Fruit fly (Drosophila melanogaster) whole organism, embryonic: Measurements from ENCODE around the gene CG13038.

Experiments
- Asciz ChIP-seq: fragments of 200-800 bp; sonication (Bioruptor generic); optimal IDR thresholded peaks from 2 replicates; lab custom pipeline; 2017; ENCODE audit warnings: missing biosample characterization, mild to moderate bottlenecking, missing genetic modification characterization, missing genetic modification reagents
- CG10431 ChIP-seq: fragments of 200-800 bp; sonication (Bioruptor generic); optimal IDR thresholded peaks from 3 replicates; lab custom pipeline; 2018; ENCODE audit warnings: missing biosample characterization, mild to moderate bottlenecking, missing genetic modification characterization
- CG10979 ChIP-seq: fragments of 200-800 bp; sonication (Bioruptor generic); optimal IDR thresholded peaks from 2 replicates; lab custom pipeline; 2018; ENCODE audit warnings: missing biosample characterization, mild to moderate bottlenecking, missing genetic modification characterization, moderate library complexity
- CG11085 ChIP-seq: fragments of 200-800 bp; sonication (Bioruptor generic); IDR thresholded peaks from 2 replicates; pipeline ENCODE4 v1.3.6; 2022; ENCODE audit warnings: missing biosample characterization, missing genetic modification characterization
- CG11695 ChIP-seq: fragments of 200-800 bp; sonication (Bioruptor generic); IDR thresholded peaks from 3 replicates; pipeline ENCODE4 v1.3.6; 2022; ENCODE audit warnings: missing biosample characterization, missing genetic modification characterization
- CG11723 ChIP-seq: fragments of 200-800 bp; sonication (Bioruptor generic); optimal IDR thresholded peaks from 2 replicates; lab custom pipeline; 2017; ENCODE audit warnings: missing biosample characterization, mild to moderate bottlenecking, missing genetic modification characterization
- CG12219 ChIP-seq: fragments of 200-800 bp; sonication (Bioruptor generic); optimal IDR thresholded peaks from 3 replicates; lab custom pipeline; 2018; ENCODE audit warnings: missing biosample characterization, mild to moderate bottlenecking, missing genetic modification characterization
- CG12942 ChIP-seq: fragments of 200-800 bp; sonication (Bioruptor generic); optimal IDR thresholded peaks from 3 replicates; lab custom pipeline; 2016; ENCODE audit warnings: missing biosample characterization, missing genetic modification characterization
- CG13123 ChIP-seq: fragments of 200-800 bp; sonication (Bioruptor generic); optimal IDR thresholded peaks from 2 replicates; lab custom pipeline; 2016; ENCODE audit warnings: missing biosample characterization, missing genetic modification characterization
- CG14965 ChIP-seq: fragments of 200-800 bp; sonication (Bioruptor generic); optimal IDR thresholded peaks from 2 replicates; lab custom pipeline; 2016; ENCODE audit warnings: missing biosample characterization, missing genetic modification characterization, borderline replicate concordance
- CG15073 ChIP-seq: fragments of 200-800 bp; sonication (Bioruptor generic); optimal IDR thresholded peaks from 2 replicates; lab custom pipeline; 2016; ENCODE audit warnings: missing biosample characterization, missing genetic modification characterization
- CG15514 ChIP-seq: fragments of 200-800 bp; sonication (Bioruptor generic); optimal IDR thresholded peaks from 3 replicates; lab custom pipeline; 2017; ENCODE audit warnings: missing biosample characterization, missing genetic modification characterization, mild to moderate bottlenecking, moderate library complexity, missing genetic modification reagents
- CG17186 ChIP-seq: fragments of 200-800 bp; sonication (Bioruptor generic); optimal IDR thresholded peaks from 3 replicates; lab custom pipeline; 2017; ENCODE audit warnings: missing biosample characterization, missing genetic modification reagents, missing genetic modification characterization
- CG17829 ChIP-seq: fragments of 200-800 bp; optimal IDR thresholded peaks from 2 replicates; lab custom pipeline; 2019; ENCODE audit warnings: missing biosample characterization, mild to moderate bottlenecking, missing genetic modification characterization, moderate library complexity
- CG18599 ChIP-seq: fragments of 200-800 bp; sonication (Bioruptor generic); optimal IDR thresholded peaks from 3 replicates; lab custom pipeline; 2017; ENCODE audit warnings: missing biosample characterization, missing genetic modification characterization, mild to moderate bottlenecking, moderate library complexity, missing genetic modification reagents
- CG33557 ChIP-seq: fragments of 200-800 bp; sonication (Bioruptor generic); optimal IDR thresholded peaks from 2 replicates; lab custom pipeline; 2019; ENCODE audit warnings: missing biosample characterization, mild to moderate bottlenecking, missing genetic modification characterization, moderate library complexity
- CG6683 ChIP-seq: fragments of 200-800 bp; sonication (Bioruptor generic); optimal IDR thresholded peaks from 2 replicates; lab custom pipeline; 2017; ENCODE audit warnings: missing biosample characterization, mild to moderate bottlenecking, missing genetic modification characterization, missing genetic modification reagents
- CG8290 ChIP-seq, 3 experiments: fragments of 200-800 bp; sonication (Bioruptor generic); optimal IDR thresholded peaks; 2 replicates each; lab custom pipeline; 2016 to 2019; ENCODE audit warnings: missing biosample characterization in 3 of 3, missing genetic modification characterization in 3 of 3, mild to moderate bottlenecking in 2 of 3, moderate library complexity in 1 of 3
- CG8944 ChIP-seq: fragments of 200-800 bp; sonication (Bioruptor generic); optimal IDR thresholded peaks from 3 replicates; lab custom pipeline; 2016; ENCODE audit warnings: missing biosample characterization, missing genetic modification characterization
- CkIIα-i1 ChIP-seq: fragments of 200-800 bp; sonication (Bioruptor generic); IDR thresholded peaks from 2 replicates; pipeline ENCODE4 v1.3.6; 2022; ENCODE audit warnings: missing biosample characterization, missing genetic modification characterization
- D19B ChIP-seq: fragments of 200-800 bp; sonication (Bioruptor generic); optimal IDR thresholded peaks from 2 replicates; lab custom pipeline; 2017; ENCODE audit warnings: missing biosample characterization, mild to moderate bottlenecking, missing genetic modification characterization
- Dref ChIP-seq: fragments of 200-800 bp; sonication (Bioruptor generic); IDR thresholded peaks from 2 replicates; pipeline ENCODE4 v1.3.6; 2022; ENCODE audit warnings: missing biosample characterization, missing genetic modification characterization
- H2.0 ChIP-seq: fragments of 200-800 bp; sonication (Bioruptor generic); IDR thresholded peaks from 2 replicates; pipeline ENCODE4 v1.3.6; 2022; ENCODE audit warnings: missing biosample characterization, missing genetic modification characterization
- Lpt ChIP-seq: fragments of >200 bp; optimal IDR thresholded peaks from 2 replicates; lab custom pipeline; 2018; ENCODE audit warnings: missing biosample characterization, missing genetic modification characterization
- Max ChIP-seq: fragments of 200-800 bp; sonication (Bioruptor generic); optimal IDR thresholded peaks from 2 replicates; lab custom pipeline; 2016; ENCODE audit warnings: missing biosample characterization, mild to moderate bottlenecking, missing genetic modification characterization
- Scr ChIP-seq: fragments of 200-800 bp; sonication (Bioruptor generic); IDR thresholded peaks from 2 replicates; pipeline ENCODE4 v1.3.6; 2022; ENCODE audit warnings: missing biosample characterization, missing genetic modification characterization; ENCODE audit not compliant: partially characterized antibody
- Tbp ChIP-seq: fragments of >200 bp; optimal IDR thresholded peaks from 2 replicates; lab custom pipeline; 2018; ENCODE audit warnings: missing biosample characterization, missing genetic modification characterization
- abd-A ChIP-seq: fragments of 200-800 bp; sonication (Bioruptor generic); optimal IDR thresholded peaks from 3 replicates; lab custom pipeline; 2019; ENCODE audit warnings: missing biosample characterization, mild to moderate bottlenecking, missing genetic modification characterization, moderate library complexity
- ac ChIP-seq: fragments of 200-800 bp; sonication (Bioruptor generic); optimal IDR thresholded peaks from 3 replicates; lab custom pipeline; 2017; ENCODE audit warnings: missing biosample characterization, mild to moderate bottlenecking, missing genetic modification characterization
- aop ChIP-seq: fragments of 200-800 bp; sonication (Bioruptor generic); IDR thresholded peaks from 2 replicates; pipeline ENCODE4 v1.3.6; 2022; ENCODE audit warnings: missing biosample characterization, missing genetic modification characterization
- bsh ChIP-seq, 2 experiments: fragments of 200-800 bp; sonication (Bioruptor generic); optimal IDR thresholded peaks; 2 replicates each; lab custom pipeline; 2017 to 2018; ENCODE audit warnings: mild to moderate bottlenecking in 2 of 2, missing biosample characterization in 2 of 2, missing genetic modification characterization in 2 of 2, moderate library complexity in 1 of 2
- corto ChIP-seq: fragments of 200-800 bp; sonication (Bioruptor generic); optimal IDR thresholded peaks from 2 replicates; lab custom pipeline; 2016; ENCODE audit warnings: missing biosample characterization, mild to moderate bottlenecking, missing genetic modification characterization, moderate library complexity
- dati ChIP-seq: fragments of 200-800 bp; sonication (Bioruptor generic); IDR thresholded peaks from 2 replicates; pipeline ENCODE4 v1.3.6; 2022; ENCODE audit warnings: missing biosample characterization, missing genetic modification characterization
- dysf ChIP-seq: fragments of 200-800 bp; sonication (Bioruptor generic); IDR thresholded peaks from 3 replicates; pipeline ENCODE4 v1.3.6; 2022; ENCODE audit warnings: missing biosample characterization, missing genetic modification characterization
- emc ChIP-seq: fragments of 200-800 bp; sonication (Bioruptor generic); optimal IDR thresholded peaks from 2 replicates; lab custom pipeline; 2016; ENCODE audit warnings: missing biosample characterization, missing genetic modification characterization
- eve ChIP-seq, 2 experiments: fragments of >200 bp; optimal IDR thresholded peaks; 2 replicates each; lab custom pipeline; 2017; ENCODE audit warnings: missing biosample characterization in 2 of 2, missing genetic modification characterization in 2 of 2
- fd3F ChIP-seq: fragments of 200-800 bp; sonication (Bioruptor generic); optimal IDR thresholded peaks from 2 replicates; lab custom pipeline; 2018; ENCODE audit warnings: missing biosample characterization, mild to moderate bottlenecking, missing genetic modification characterization, moderate library complexity
- gfzf ChIP-seq: fragments of 200-800 bp; sonication (Bioruptor generic); optimal IDR thresholded peaks from 2 replicates; lab custom pipeline; 2016; ENCODE audit warnings: missing biosample characterization, mild to moderate bottlenecking, missing genetic modification characterization, moderate library complexity
- grn ChIP-seq: fragments of 200-800 bp; sonication (Bioruptor generic); optimal IDR thresholded peaks from 3 replicates; lab custom pipeline; 2017; ENCODE audit warnings: missing biosample characterization, missing genetic modification characterization
- hth ChIP-seq: fragments of >200 bp; optimal IDR thresholded peaks from 2 replicates; lab custom pipeline; 2017; ENCODE audit warnings: inconsistent platforms
- ind ChIP-seq: fragments of 200-800 bp; sonication (Bioruptor generic); optimal IDR thresholded peaks from 3 replicates; lab custom pipeline; 2016; ENCODE audit warnings: missing biosample characterization, missing genetic modification characterization
- mam ChIP-seq: fragments of 200-800 bp; sonication (Bioruptor generic); optimal IDR thresholded peaks from 3 replicates; lab custom pipeline; 2016; ENCODE audit warnings: missing biosample characterization, missing genetic modification characterization
- mld ChIP-seq: fragments of 200-800 bp; sonication (Bioruptor generic); IDR thresholded peaks from 3 replicates; pipeline ENCODE4 v1.3.6; 2022; ENCODE audit warnings: missing biosample characterization, missing genetic modification characterization; ENCODE audit not compliant: partially characterized antibody
- pfk ChIP-seq: fragments of 200-800 bp; sonication (Bioruptor generic); optimal IDR thresholded peaks from 2 replicates; lab custom pipeline; 2018; ENCODE audit warnings: missing biosample characterization, mild to moderate bottlenecking, missing genetic modification characterization, moderate library complexity
- pum ChIP-seq: fragments of 200-800 bp; sonication (Bioruptor generic); optimal IDR thresholded peaks from 2 replicates; lab custom pipeline; 2016; ENCODE audit warnings: missing biosample characterization, missing genetic modification characterization
- sob ChIP-seq: fragments of 200-800 bp; sonication (Bioruptor generic); IDR thresholded peaks from 2 replicates; pipeline ENCODE4 v1.3.6; 2022; ENCODE audit warnings: missing biosample characterization, missing genetic modification characterization
- stc ChIP-seq: fragments of 200-800 bp; sonication (Bioruptor generic); IDR thresholded peaks from 2 replicates; pipeline ENCODE4 v1.3.6; 2022; ENCODE audit warnings: missing biosample characterization, missing genetic modification characterization
- tio ChIP-seq: fragments of 200-800 bp; sonication (Bioruptor generic); optimal IDR thresholded peaks from 2 replicates; lab custom pipeline; 2017; ENCODE audit warnings: missing biosample characterization, missing genetic modification characterization, inconsistent platforms
- unc-4 ChIP-seq: fragments of 200-800 bp; sonication (Bioruptor generic); IDR thresholded peaks from 2 replicates; pipeline ENCODE4 v1.3.6; 2022; ENCODE audit warnings: missing biosample characterization, missing genetic modification characterization; ENCODE audit not compliant: partially characterized antibody

Gene CG13038

DNA sequence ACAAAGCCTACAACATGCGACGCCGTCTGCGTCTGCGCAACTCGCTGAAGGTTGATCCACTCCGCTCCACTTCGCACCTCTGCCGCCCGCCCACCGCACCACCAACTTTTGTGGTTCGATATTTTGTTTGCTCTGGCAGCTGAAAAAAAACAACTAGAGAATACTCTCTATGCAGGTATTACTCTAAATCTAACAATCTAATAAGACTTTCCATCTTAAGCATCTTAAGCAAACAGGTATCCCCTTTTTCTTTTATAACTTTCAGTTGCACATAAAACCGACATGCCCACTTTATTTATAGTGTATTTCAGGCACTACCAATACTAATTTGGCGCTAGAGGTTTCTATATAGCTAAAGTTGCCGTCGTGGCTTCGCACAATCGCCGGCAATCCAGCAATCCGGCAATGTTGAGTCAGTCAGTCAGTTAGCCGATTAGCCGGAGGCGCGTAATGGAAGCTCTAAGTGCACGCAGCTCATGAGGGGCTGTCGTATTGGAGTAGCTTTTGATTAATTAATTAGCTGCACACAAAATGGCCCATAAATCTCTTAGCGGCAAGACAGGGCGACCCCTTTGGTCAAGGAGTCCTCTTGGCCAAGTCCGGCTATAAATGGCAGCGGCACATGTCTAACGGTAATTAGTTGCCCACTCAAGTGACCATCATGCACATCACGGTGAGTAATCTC, 656 bp upstream of the CG13038 start, which contains the start of gene CG13058 (continued):
- TF ChIP-seq gfzf (GFP tag; lab: Kevin White, UChicago): no peak
- TF ChIP-seq Dref (GFP tag; lab: Robert Waterston, UW): no peak
- TF ChIP-seq CG15073 (GFP tag; lab: Kevin White, UChicago): no peak
- no peak for TF ChIP-seq CG11085 (GFP tag; lab: Robert Waterston, UW)
- no peak for TF ChIP-seq grn
- TF ChIP-seq CG12942: peak; percentile 45
- TF ChIP-seq CG6683 (GFP tag; lab: Kevin White, UChicago): no peak
- TF ChIP-seq Tbp (GFP tag; lab: Kevin White, UChicago): no peak
- TF ChIP-seq CG17829 (tag; lab: Kevin White, UChicago): no peak
- TF ChIP-seq sob (GFP tag; lab: Robert Waterston, UW): no peak
- no peak for TF ChIP-seq mam (GFP tag; lab: Kevin White, UChicago)
- TF ChIP-seq CG18599 (GFP tag; lab: Kevin White, UChicago): peak; percentile 78
- TF ChIP-seq CG8944: peak; percentile 36
- no peak for TF ChIP-seq CG10979 (tag; lab: Kevin White, UChicago)
- TF ChIP-seq CG15514: peak; percentile 51
- TF ChIP-seq corto: no peak
- peak; percentile 2 for TF ChIP-seq tio
- TF ChIP-seq hth (lab: Kevin White, UChicago): no peak
- TF ChIP-seq CG8290 (GFP tag; optimal IDR thresholded peaks at IDR 0.05; lab: Kevin White, UChicago): no peak
- peak in 1 of 2 experiments; percentile 81 for TF ChIP-seq CG8290 (tag; optimal IDR thresholded peaks at IDR 0.05; lab: Kevin White, UChicago)
- TF ChIP-seq ind (GFP tag; lab: Kevin White, UChicago): peak; percentile 50
- no peak for TF ChIP-seq Lpt (GFP tag; lab: Kevin White, UChicago)
- TF ChIP-seq CkIIα-i1 (GFP tag; lab: Robert Waterston, UW): no peak
- TF ChIP-seq CG10431 (GFP tag; lab: Kevin White, UChicago): no peak
- TF ChIP-seq fd3F (GFP tag; lab: Kevin White, UChicago): peak; percentile 72
- no peak for TF ChIP-seq CG17186 (GFP tag; lab: Kevin White, UChicago)
- TF ChIP-seq stc (GFP tag; lab: Robert Waterston, UW): no peak
- no peak for TF ChIP-seq pfk (GFP tag; lab: Kevin White, UChicago)
- TF ChIP-seq Asciz (GFP tag; lab: Kevin White, UChicago): no peak
- peak; percentile 66 for TF ChIP-seq dysf (GFP tag; lab: Robert Waterston, UW)
- TF ChIP-seq Max: peak; percentile 18
- TF ChIP-seq aop (GFP tag; lab: Robert Waterston, UW): no peak
- peak; percentile 24 for TF ChIP-seq CG11723 (GFP tag; lab: Kevin White, UChicago)
- TF ChIP-seq bsh (GFP tag; optimal IDR thresholded peaks at IDR 0.05; lab: Kevin White, UChicago): peak in 1 of 2 experiments; percentile 3
- TF ChIP-seq pum: no peak
- TF ChIP-seq CG12219 (GFP tag; lab: Kevin White, UChicago): peak; percentile 74
- no peak for TF ChIP-seq abd-A (tag; lab: Kevin White, UChicago)
- no peak for TF ChIP-seq unc-4 (GFP tag; lab: Robert Waterston, UW)
- no peak for TF ChIP-seq CG13123 (GFP tag; lab: Kevin White, UChicago)
- no peak for TF ChIP-seq D19B (GFP tag; lab: Kevin White, UChicago)
- TF ChIP-seq CG33557 (GFP tag; lab: Kevin White, UChicago): no peak
- TF ChIP-seq eve (GFP tag; optimal IDR thresholded peaks at IDR 0.05; lab: Kevin White, UChicago): no peak
- no peak for TF ChIP-seq emc
- no peak for TF ChIP-seq Scr
- TF ChIP-seq H2.0 (GFP tag; lab: Robert Waterston, UW): peak; percentile 81
- TF ChIP-seq CG14965 (GFP tag; lab: Kevin White, UChicago): no peak
- TF ChIP-seq mld (GFP tag; lab: Robert Waterston, UW): no peak
- no peak for TF ChIP-seq ac (GFP tag; lab: Kevin White, UChicago)
- TF ChIP-seq CG11695 (GFP tag; lab: Robert Waterston, UW): peak; percentile 67
- TF ChIP-seq dati (GFP tag; lab: Robert Waterston, UW): no peak
